Worm (Caenorhabditis elegans) whole organism, midembryonic: ENCODE measurements around the gene C25D7.10.
"Not testable (repeated sequence)": the region's sequence is repeated elsewhere in the genome, so short reads cannot be mapped to it uniquely, and the experiment has no call there.

Experiments
- T22C8.4 ChIP-seq: fragments of 200-800 bp; sonication (Bioruptor generic); IDR thresholded peaks from 2 replicates; pipeline ENCODE4 v1.3.6; 2022; ENCODE audit warnings: missing genetic modification characterization, missing compliant biosample characterization
- cog-1 ChIP-seq: sonication (generic microtip); optimal IDR thresholded peaks from 2 replicates; lab custom pipeline; 2016; ENCODE audit warnings: missing genetic modification characterization, missing compliant biosample characterization
- flt-1 ChIP-seq: fragments of 200-800 bp; sonication (Bioruptor generic); IDR thresholded peaks from 2 replicates; pipeline ENCODE4 v1.3.6; 2022; ENCODE audit warnings: missing genetic modification characterization, missing compliant biosample characterization
- klf-2 ChIP-seq: fragments of 200-800 bp; sonication (Bioruptor generic); conservative IDR thresholded peaks from 2 replicates; pipeline ENCODE4 v1.3.6; 2022; ENCODE audit warnings: missing genetic modification reagents, missing genetic modification characterization, missing compliant biosample characterization
- med-1 ChIP-seq: sonication (generic microtip); optimal IDR thresholded peaks from 2 replicates; lab custom pipeline; 2017; ENCODE audit warnings: missing genetic modification characterization, mild to moderate bottlenecking, missing compliant biosample characterization, antibody characterized with exemption, missing genetic modification reagents; ENCODE audit not compliant: insufficient read depth
- ref-1 ChIP-seq: fragments of 200-800 bp; sonication (Bioruptor generic); conservative IDR thresholded peaks from 2 replicates; pipeline ENCODE4 v1.3.6; 2022; ENCODE audit warnings: missing genetic modification reagents, missing genetic modification characterization, missing compliant biosample characterization
- tab-1 ChIP-seq: fragments of 200-800 bp; sonication (Bioruptor generic); IDR thresholded peaks from 2 replicates; pipeline ENCODE4 v1.3.6; 2022; ENCODE audit warnings: missing genetic modification characterization, missing compliant biosample characterization
- ztf-23 ChIP-seq: fragments of 200-800 bp; sonication (Bioruptor generic); IDR thresholded peaks from 2 replicates; pipeline ENCODE4 v1.3.6; 2022; ENCODE audit warnings: missing genetic modification reagents, missing genetic modification characterization, missing compliant biosample characterization
- ztf-29 ChIP-seq: fragments of 200-800 bp; sonication (Bioruptor generic); IDR thresholded peaks from 2 replicates; pipeline ENCODE4 v1.3.6; 2022; ENCODE audit warnings: missing genetic modification reagents, missing genetic modification characterization, missing compliant biosample characterization

C25D7.10 gene

ce11 chrV:15109260-15109659, 42.0 kb downstream of the C25D7.10 start, which contains the start of gene Y75B12A.2:
Y75B12A.2 (plus strand) TSS chrV:15109560.
- TF ChIP-seq T22C8.4 (GFP tag; lab: Robert Waterston, UW) (no peak), cog-1 (no peak), ztf-29 (GFP tag; lab: Robert Waterston, UW) (no peak), klf-2 (no peak), ztf-23 (GFP tag; lab: Robert Waterston, UW) (no peak), ref-1 (GFP tag; lab: Robert Waterston, UW) (no peak), flt-1 (GFP tag; lab: Robert Waterston, UW) (no peak), tab-1 (GFP tag; lab: Robert Waterston, UW) (no peak), med-1 (GFP tag; lab: Kevin White, UChicago) (no peak)

ce11 chrV:15111660-15112059, 44.4 kb downstream of the C25D7.10 start, which contains the start of gene T01G5.7:
T01G5.7 (plus strand) TSS chrV:15111960.
- no peak for TF ChIP-seq ref-1 (GFP tag; lab: Robert Waterston, UW)
- no peak for TF ChIP-seq tab-1 (GFP tag; lab: Robert Waterston, UW)
- no peak for TF ChIP-seq cog-1

- no peak for TF ChIP-seq ref-1 (GFP tag; lab: Robert Waterston, UW)
- no peak for TF ChIP-seq cog-1
- TF ChIP-seq ztf-29 (GFP tag; lab: Robert Waterston, UW), result no peak
- no peak for TF ChIP-seq T22C8.4 (GFP tag; lab: Robert Waterston, UW)
- no peak for TF ChIP-seq med-1 (GFP tag; lab: Kevin White, UChicago)
- no peak for TF ChIP-seq klf-2
- TF ChIP-seq flt-1 (GFP tag; lab: Robert Waterston, UW), result no peak
- TF ChIP-seq tab-1 (GFP tag; lab: Robert Waterston, UW), result no peak
- TF ChIP-seq ztf-23 (GFP tag; lab: Robert Waterston, UW), result no peak
Measured at ce11 chrV:15113992-15114391, 46.7 kb downstream of the C25D7.10 start, which contains the start of gene T01G5.6. T01G5.6 (minus strand) TSS chrV:15114092.

- not testable (repeated sequence) for TF ChIP-seq T22C8.4 (GFP tag; lab: Robert Waterston, UW); cog-1; ztf-29 (GFP tag; lab: Robert Waterston, UW)
Measured at ce11 chrV:15115968-15116367, 48.7 kb downstream of the C25D7.10 start, which contains the start of gene T01G5.8. T01G5.8 (plus strand) TSS chrV:15116268.
